Worm (Caenorhabditis elegans) whole organism, L4 larva: ENCODE data around the gene srr-3.

Source experiments
- T26A8.4 ChIP-seq: fragments of 200-800 bp; sonication (Bioruptor generic); IDR thresholded peaks from 2 replicates; pipeline ENCODE4 v1.3.6; 2022; ENCODE audit warnings: missing genetic modification characterization, missing compliant biosample characterization
- ZK546.5 ChIP-seq, 2 experiments: sonication (generic microtip); optimal IDR thresholded peaks; 2 replicates each; lab custom pipeline; 2017; ENCODE audit warnings: missing biosample characterization in 2 of 2, missing genetic modification characterization in 2 of 2
- nhr-25 ChIP-seq: sonication (generic microtip); optimal IDR thresholded peaks from 2 replicates; lab custom pipeline; 2017; ENCODE audit warnings: missing genetic modification characterization, mild to moderate bottlenecking, missing compliant biosample characterization, antibody characterized with exemption, moderate library complexity, borderline replicate concordance; ENCODE audit not compliant: insufficient read depth
- nhr-76 ChIP-seq: fragments of 150-350 bp; optimal IDR thresholded peaks from 2 replicates; lab custom pipeline; 2014; ENCODE audit warnings: missing biosample characterization, missing genetic modification characterization
- pha-4 ChIP-seq, 2 experiments: fragments of 150-350 bp in 1 of 2; fragments of 200-800 bp in 1 of 2; sonication (Bioruptor generic) in 1 of 2; IDR thresholded peaks in 1 of 2; optimal IDR thresholded peaks in 1 of 2; 2 replicates each; pipeline versions ENCODE4 v1.3.6 to Lab custom; 2014 to 2022; ENCODE audit warnings: missing genetic modification characterization in 2 of 2, missing genetic modification reagents in 2 of 2, missing biosample characterization in 1 of 2, missing compliant biosample characterization in 1 of 2
- ztf-11 ChIP-seq: fragments of 150-350 bp; optimal IDR thresholded peaks from 2 replicates; lab custom pipeline; 2014; ENCODE audit warnings: missing biosample characterization, missing genetic modification characterization

- TF ChIP-seq nhr-25 (tag; lab: Kevin White, UChicago), result no peak
- no peak for TF ChIP-seq ZK546.5 (tag; optimal IDR thresholded peaks at IDR 0.05; lab: Kevin White, UChicago)
- TF ChIP-seq nhr-76, result no peak
- 0 out of 2 replicates have a peak, but pooled peaks have one; percentile 23 for TF ChIP-seq T26A8.4 (GFP tag; lab: Robert Waterston, UW)
- TF ChIP-seq pha-4 (GFP tag; IDR thresholded peaks at IDR 0.05; lab: Robert Waterston, UW), result no peak
- TF ChIP-seq pha-4 (tag; optimal IDR thresholded peaks at IDR 0.05; lab: Kevin White, UChicago), result no peak
- no peak for TF ChIP-seq ztf-11 (tag; lab: Kevin White, UChicago)
Measured at ce11 chrV:16537908-16538446, 29.4 kb upstream of the srr-3 start, which contains the start of gene Y32B12B.2.
